Fruit fly (Drosophila melanogaster) whole organism, adult: Measurements from ENCODE around the gene CG13606.

Source experiments
- CG14711 ChIP-seq: fragments of 200-800 bp; sonication (Bioruptor generic); optimal IDR thresholded peaks from 2 replicates; lab custom pipeline; 2018; ENCODE audit warnings: missing biosample characterization, mild to moderate bottlenecking, missing genetic modification characterization, moderate library complexity
- CG1620 ChIP-seq: fragments of 200-800 bp; sonication (Bioruptor generic); optimal IDR thresholded peaks from 2 replicates; lab custom pipeline; 2016; ENCODE audit warnings: missing biosample characterization, missing genetic modification characterization
- CG5204 ChIP-seq: fragments of 200-800 bp; sonication (Bioruptor generic); optimal IDR thresholded peaks from 2 replicates; lab custom pipeline; 2016; ENCODE audit warnings: missing biosample characterization, missing genetic modification characterization
- CG7101 ChIP-seq: fragments of 200-800 bp; sonication (Bioruptor generic); optimal IDR thresholded peaks from 2 replicates; lab custom pipeline; 2018; ENCODE audit warnings: missing biosample characterization, mild to moderate bottlenecking, missing genetic modification characterization, moderate library complexity
- Clk ChIP-seq: fragments of 200-800 bp; sonication (Bioruptor generic); optimal IDR thresholded peaks from 2 replicates; lab custom pipeline; 2017; ENCODE audit warnings: missing biosample characterization, missing genetic modification characterization
- Hr96 ChIP-seq: fragments of 200-800 bp; sonication (Bioruptor generic); optimal IDR thresholded peaks from 2 replicates; lab custom pipeline; 2016; ENCODE audit warnings: missing biosample characterization, missing genetic modification characterization
- Mnt ChIP-seq: fragments of 200-800 bp; sonication (Bioruptor generic); optimal IDR thresholded peaks from 2 replicates; lab custom pipeline; 2016; ENCODE audit warnings: missing biosample characterization, mild to moderate bottlenecking, missing genetic modification characterization
- bab1 ChIP-seq: fragments of 200-800 bp; sonication (Bioruptor generic); optimal IDR thresholded peaks from 3 replicates; lab custom pipeline; 2019; ENCODE audit warnings: missing biosample characterization, mild to moderate bottlenecking, missing genetic modification characterization, moderate library complexity
- cic ChIP-seq: fragments of 200-800 bp; sonication (Bioruptor generic); optimal IDR thresholded peaks from 2 replicates; lab custom pipeline; 2017; ENCODE audit warnings: missing biosample characterization, mild to moderate bottlenecking, missing genetic modification characterization, moderate library complexity
- kay ChIP-seq: fragments of 200-800 bp; sonication (Bioruptor generic); peaks from one replicate; lab custom pipeline; 2016; ENCODE audit warnings: missing biosample characterization, missing genetic modification characterization, borderline replicate concordance
- ovo ChIP-seq: fragments of 200-800 bp; sonication (Bioruptor generic); optimal IDR thresholded peaks from 2 replicates; lab custom pipeline; 2016; ENCODE audit warnings: missing biosample characterization, missing genetic modification characterization

DNA sequence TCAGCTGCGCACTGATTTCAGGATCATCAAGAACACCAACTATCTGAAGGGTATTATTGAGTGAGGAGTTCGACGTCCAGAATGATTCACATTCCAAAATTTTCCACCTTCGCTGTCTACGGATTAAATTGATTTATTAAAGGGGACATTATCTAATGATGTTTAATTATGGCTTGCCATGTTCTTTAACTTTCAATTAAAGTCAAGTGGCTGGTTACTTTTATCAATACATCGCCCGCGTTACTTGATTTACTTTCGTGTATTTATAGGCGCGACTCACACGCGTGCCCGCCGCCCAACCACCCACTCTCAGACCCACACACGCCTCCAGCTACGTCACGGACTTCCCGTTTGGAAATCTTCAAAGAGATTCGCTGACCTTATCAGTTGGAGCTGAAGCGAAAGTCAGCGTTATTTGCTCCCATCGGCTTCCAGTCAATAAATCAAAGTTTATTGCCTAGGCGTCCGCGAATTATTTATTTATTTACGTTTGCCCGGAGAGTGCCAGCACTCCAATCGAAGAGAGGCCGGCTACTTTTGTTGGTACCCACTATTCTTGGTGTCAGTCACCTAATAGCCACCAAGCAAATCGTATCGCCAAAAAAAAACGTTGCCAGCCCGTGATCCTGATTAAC is 35.0 kb upstream of the CG13606 start, which contains the start of gene Npc2f:
- TF ChIP-seq Mnt (GFP tag; lab: Kevin White, UChicago) (no peak), CG7101 (no peak), CG5204 (GFP tag; lab: Kevin White, UChicago) (no peak), kay (peak; percentile 4), Hr96 (GFP tag; lab: Kevin White, UChicago) (no peak), bab1 (no peak), CG1620 (GFP tag; lab: Kevin White, UChicago) (no peak), Clk (GFP tag; lab: Kevin White, UChicago) (no peak), CG14711 (tag; lab: Kevin White, UChicago) (no peak), ovo (GFP tag; lab: Kevin White, UChicago) (no peak), cic (GFP tag; lab: Kevin White, UChicago) (peak; percentile 15)
